Comparison of ENCODE assay signal across 2 fruit fly cellular contexts in the genomic region with DNA sequence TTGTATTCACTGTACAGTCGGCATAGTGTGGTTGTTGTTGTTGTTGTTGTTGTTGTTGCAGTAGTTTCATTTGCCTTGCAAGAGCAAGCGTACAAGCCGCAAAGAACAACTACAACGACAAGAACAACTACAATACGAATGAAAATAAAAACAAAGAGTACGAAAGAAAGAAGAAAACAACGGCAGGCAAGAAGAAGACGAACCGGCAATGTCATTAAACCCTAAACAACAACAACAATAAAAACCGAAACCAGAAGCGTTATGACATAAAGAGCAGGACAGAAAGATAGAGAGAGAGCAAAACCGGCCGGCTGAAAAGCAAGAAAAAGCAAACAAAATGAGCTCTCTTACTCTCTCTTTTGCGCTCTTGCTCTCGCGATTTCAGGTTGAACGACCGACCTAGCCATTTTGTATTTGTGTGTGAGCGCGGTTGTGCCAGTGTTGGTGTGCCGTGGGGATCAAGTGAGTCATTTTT.
TF ChIP-seq lines count a peak whose summit lies in the region.

No protein-coding gene starts in this region.

TF ChIP-seq in whole organism, embryonic, 481 proteins besides CTCF, POLR2A, EP300 and RAD21 (continued from another document):
- TF ChIP-seq aop (GFP tag; IDR thresholded peaks at IDR 0.05; lab: Robert Waterston, UW) (no peak), kni (GFP tag; optimal IDR thresholded peaks at IDR 0.05; lab: Kevin White, UChicago) (peak; percentile 1), GATAe (GFP tag; conservative IDR thresholded peaks at IDR 0.05; lab: Robert Waterston, UW) (0 out of 2 replicates have a peak, but pooled peaks have one; percentile 6), CG8924 (tag; optimal IDR thresholded peaks at IDR 0.05; lab: Kevin White, UChicago) (peak; percentile 11), CG17361 (GFP tag; IDR thresholded peaks at IDR 0.05; lab: Robert Waterston, UW) (peak; percentile 22; the same call in 1 of the 3 replicates), CG17385 (GFP tag; optimal IDR thresholded peaks at IDR 0.05; lab: Kevin White, UChicago) (peak; percentile 91), odd (GFP tag; optimal IDR thresholded peaks at IDR 0.05; lab: Kevin White, UChicago) (peak; percentile 49), Pdp1 (GFP tag; optimal IDR thresholded peaks at IDR 0.05; lab: Kevin White, UChicago) (peak in 1 of 2 experiments; percentile 94), CG10274 (GFP tag; optimal IDR thresholded peaks at IDR 0.05; lab: Kevin White, UChicago) (no peak), CG10431 (GFP tag; optimal IDR thresholded peaks at IDR 0.05; lab: Kevin White, UChicago) (peak; percentile 18), CG42726 (GFP tag; IDR thresholded peaks at IDR 0.05; lab: Robert Waterston, UW; ENCODE audit: partially characterized antibody) (0 out of 2 replicates have a peak, but pooled peaks have one; percentile 3), Kr (GFP tag; optimal IDR thresholded peaks at IDR 0.05; lab: Kevin White, UChicago) (peak; percentile 5), abd-A (tag; optimal IDR thresholded peaks at IDR 0.05; lab: Kevin White, UChicago) (peak; percentile 50), CG2129 (GFP tag; IDR thresholded peaks at IDR 0.05; lab: Robert Waterston, UW; ENCODE audit: partially characterized antibody) (no peak), Bteb2 (GFP tag; optimal IDR thresholded peaks at IDR 0.05; lab: Kevin White, UChicago) (no peak), CG1602 (GFP tag; optimal IDR thresholded peaks at IDR 0.05; lab: Kevin White, UChicago) (no peak), CG18262 (tag; optimal IDR thresholded peaks at IDR 0.05; lab: Kevin White, UChicago) (peak; percentile 0), MESR4 (GFP tag; optimal IDR thresholded peaks at IDR 0.05; lab: Kevin White, UChicago) (no peak), CG15479 (GFP tag; optimal IDR thresholded peaks at IDR 0.05; lab: Kevin White, UChicago) (peak; percentile 1), yki (optimal IDR thresholded peaks at IDR 0.05; lab: Kevin White, UChicago) (peak; percentile 78), cad (GFP tag; optimal IDR thresholded peaks at IDR 0.05; lab: Kevin White, UChicago) (peak; percentile 52), CG16779 (GFP tag; IDR thresholded peaks at IDR 0.05; lab: Robert Waterston, UW) (no peak), HmgZ (tag; optimal IDR thresholded peaks at IDR 0.05; lab: Kevin White, UChicago) (no peak), z (GFP tag; IDR thresholded peaks at IDR 0.05; lab: Robert Waterston, UW) (0 out of 3 replicates have a peak, but pooled peaks have one; percentile 34), nom (GFP tag; optimal IDR thresholded peaks at IDR 0.05; lab: Kevin White, UChicago) (peak; percentile 82), D19B (GFP tag; optimal IDR thresholded peaks at IDR 0.05; lab: Kevin White, UChicago) (no peak), NfI (GFP tag; optimal IDR thresholded peaks at IDR 0.05; lab: Kevin White, UChicago) (no peak), CG10321 (GFP tag; IDR thresholded peaks at IDR 0.05; lab: Robert Waterston, UW) (0 out of 2 replicates have a peak, but pooled peaks have one; percentile 3), disco-r (GFP tag; optimal IDR thresholded peaks at IDR 0.05; lab: Kevin White, UChicago) (no peak), C15 (GFP tag; IDR thresholded peaks at IDR 0.05; lab: Robert Waterston, UW) (no peak), Trl (optimal IDR thresholded peaks at IDR 0.05; lab: Kevin White, UChicago) (peak; percentile 92 to 93), Trl (GFP tag; optimal IDR thresholded peaks at IDR 0.05; lab: Kevin White, UChicago) (no peak), kay (GFP tag; optimal IDR thresholded peaks at IDR 0.05; lab: Kevin White, UChicago) (peak; percentile 17), CG3281 (GFP tag; optimal IDR thresholded peaks at IDR 0.05; lab: Kevin White, UChicago) (no peak), CG34224 (GFP tag; IDR thresholded peaks at IDR 0.05; lab: Robert Waterston, UW; ENCODE audit: partially characterized antibody) (0 out of 3 replicates have a peak, but pooled peaks have one; percentile 26), CG3163 (GFP tag; optimal IDR thresholded peaks at IDR 0.05; lab: Kevin White, UChicago) (peak; percentile 92)
TF ChIP-seq in whole organism, embryonic: peak in this region for 31.

TF ChIP-seq in whole organism, prepupa, 60 proteins besides CTCF, POLR2A, EP300 and RAD21 (continued from another document):
- TF ChIP-seq Lpt (GFP tag; optimal IDR thresholded peaks at IDR 0.05; lab: Kevin White, UChicago) (no peak), CG3032 (tag; optimal IDR thresholded peaks at IDR 0.05; lab: Kevin White, UChicago) (no peak), salr (GFP tag; optimal IDR thresholded peaks at IDR 0.05; lab: Kevin White, UChicago) (peak in 1 of 2 experiments; percentile 31), CG9139 (GFP tag; optimal IDR thresholded peaks at IDR 0.05; lab: Kevin White, UChicago) (peak; percentile 18), fd85E (GFP tag; optimal IDR thresholded peaks at IDR 0.05; lab: Kevin White, UChicago) (no peak), CG8632 (GFP tag; optimal IDR thresholded peaks at IDR 0.05; lab: Kevin White, UChicago) (no peak), spab (GFP tag; optimal IDR thresholded peaks at IDR 0.05; lab: Kevin White, UChicago) (peak; percentile 38)
